Fruit fly (Drosophila melanogaster) whole organism, embryonic: ENCODE measurements around the gene CAHbeta.

Experiments
- CG1024 ChIP-seq: fragments of 200-800 bp; sonication (Bioruptor generic); IDR thresholded peaks from 2 replicates; pipeline ENCODE4 v1.3.6; 2022; ENCODE audit warnings: missing biosample characterization, missing genetic modification characterization
- CG10654 ChIP-seq: fragments of 200-800 bp; sonication (Bioruptor generic); optimal IDR thresholded peaks from 2 replicates; lab custom pipeline; 2016; ENCODE audit warnings: missing biosample characterization, missing genetic modification characterization
- CG12299 ChIP-seq: fragments of 200-800 bp; sonication (Bioruptor generic); optimal IDR thresholded peaks from 2 replicates; lab custom pipeline; 2018; ENCODE audit warnings: missing biosample characterization, mild to moderate bottlenecking, missing genetic modification characterization
- CG13287 ChIP-seq: fragments of 200-800 bp; sonication (Bioruptor generic); IDR thresholded peaks from 2 replicates; pipeline ENCODE4 v1.3.6; 2022; ENCODE audit warnings: missing biosample characterization, missing genetic modification characterization; ENCODE audit not compliant: partially characterized antibody
- CG16813 ChIP-seq: fragments of 200-800 bp; sonication (Bioruptor generic); IDR thresholded peaks from 3 replicates; pipeline ENCODE4 v1.3.6; 2022; ENCODE audit warnings: missing biosample characterization, missing genetic modification characterization; ENCODE audit not compliant: partially characterized antibody
- CG17186 ChIP-seq: fragments of 200-800 bp; sonication (Bioruptor generic); optimal IDR thresholded peaks from 3 replicates; lab custom pipeline; 2017; ENCODE audit warnings: missing biosample characterization, missing genetic modification reagents, missing genetic modification characterization
- CG1792 ChIP-seq: fragments of 200-800 bp; sonication (Bioruptor generic); optimal IDR thresholded peaks from 2 replicates; lab custom pipeline; 2016; ENCODE audit warnings: missing biosample characterization, missing genetic modification characterization
- CG18619 ChIP-seq: fragments of 200-800 bp; sonication (Bioruptor generic); optimal IDR thresholded peaks from 3 replicates; lab custom pipeline; 2017; ENCODE audit warnings: missing biosample characterization, mild to moderate bottlenecking, missing genetic modification characterization
- CG2875 ChIP-seq: fragments of 200-800 bp; sonication (Bioruptor generic); optimal IDR thresholded peaks from 2 replicates; lab custom pipeline; 2017; ENCODE audit warnings: missing biosample characterization, mild to moderate bottlenecking, missing genetic modification characterization, missing genetic modification reagents
- CG3163 ChIP-seq: fragments of 200-800 bp; sonication (Bioruptor generic); optimal IDR thresholded peaks from 3 replicates; lab custom pipeline; 2016; ENCODE audit warnings: missing biosample characterization, missing genetic modification characterization
- CG32772 ChIP-seq: fragments of 200-800 bp; sonication (Bioruptor generic); IDR thresholded peaks from 2 replicates; pipeline ENCODE4 v1.3.6; 2022; ENCODE audit warnings: missing biosample characterization, missing genetic modification characterization
- CG34422 ChIP-seq: fragments of 200-800 bp; sonication (Bioruptor generic); IDR thresholded peaks from 3 replicates; pipeline ENCODE4 v1.3.6; 2022; ENCODE audit warnings: missing biosample characterization, missing genetic modification characterization
- CG42726 ChIP-seq: fragments of 200-800 bp; sonication (Bioruptor generic); IDR thresholded peaks from 2 replicates; pipeline ENCODE4 v1.3.6; 2022; ENCODE audit warnings: missing biosample characterization, missing genetic modification characterization; ENCODE audit not compliant: partially characterized antibody
- CG7372 ChIP-seq: fragments of 200-800 bp; sonication (Bioruptor generic); IDR thresholded peaks from 2 replicates; pipeline ENCODE4 v1.3.6; 2022; ENCODE audit warnings: missing biosample characterization, missing genetic modification characterization
- CG7963 ChIP-seq: fragments of 200-800 bp; sonication (Bioruptor generic); IDR thresholded peaks from 3 replicates; pipeline ENCODE4 v1.3.6; 2022; ENCODE audit warnings: missing biosample characterization, missing genetic modification characterization; ENCODE audit not compliant: partially characterized antibody
- CG8765 ChIP-seq: fragments of 200-800 bp; sonication (Bioruptor generic); IDR thresholded peaks from 2 replicates; pipeline ENCODE4 v1.3.6; 2022; ENCODE audit warnings: missing biosample characterization, missing genetic modification characterization
- CG8944 ChIP-seq: fragments of 200-800 bp; sonication (Bioruptor generic); optimal IDR thresholded peaks from 3 replicates; lab custom pipeline; 2016; ENCODE audit warnings: missing biosample characterization, missing genetic modification characterization
- CG9817 ChIP-seq: fragments of 200-800 bp; sonication (Bioruptor generic); optimal IDR thresholded peaks from 2 replicates; lab custom pipeline; 2018; ENCODE audit warnings: missing biosample characterization, mild to moderate bottlenecking, missing genetic modification characterization, moderate library complexity
- CG9932 ChIP-seq: fragments of 200-800 bp; sonication (Bioruptor generic); IDR thresholded peaks from 2 replicates; pipeline ENCODE4 v1.3.6; 2022; ENCODE audit warnings: missing biosample characterization, missing genetic modification characterization
- CHES-1-like ChIP-seq: fragments of 200-800 bp; sonication (Bioruptor generic); optimal IDR thresholded peaks from 2 replicates; lab custom pipeline; 2016; ENCODE audit warnings: missing biosample characterization, missing genetic modification characterization
- CoRest ChIP-seq: fragments of 200-800 bp; sonication (Bioruptor generic); optimal IDR thresholded peaks from 3 replicates; lab custom pipeline; 2018; ENCODE audit warnings: missing biosample characterization, mild to moderate bottlenecking, missing genetic modification characterization, moderate library complexity
- Dad ChIP-seq: fragments of 200-800 bp; sonication (Bioruptor generic); optimal IDR thresholded peaks from 3 replicates; lab custom pipeline; 2016; ENCODE audit warnings: missing biosample characterization, missing genetic modification characterization
- Dip2 ChIP-seq: fragments of 200-800 bp; sonication (Bioruptor generic); IDR thresholded peaks from 2 replicates; pipeline ENCODE4 v1.3.6; 2022; ENCODE audit warnings: missing biosample characterization, missing genetic modification characterization
- Dp ChIP-seq: fragments of 200-800 bp; sonication (Bioruptor generic); optimal IDR thresholded peaks from 2 replicates; lab custom pipeline; 2018; ENCODE audit warnings: missing biosample characterization, mild to moderate bottlenecking, missing genetic modification characterization, moderate library complexity
- Fer1 ChIP-seq: fragments of 200-800 bp; sonication (Bioruptor generic); optimal IDR thresholded peaks from 2 replicates; lab custom pipeline; 2017; ENCODE audit warnings: missing biosample characterization, mild to moderate bottlenecking, missing genetic modification characterization
- Hr78 ChIP-seq, 2 experiments: fragments of 200-800 bp in 1 of 2; fragments of >200 bp in 1 of 2; sonication (Bioruptor generic) in 1 of 2; optimal IDR thresholded peaks; 2 replicates each; lab custom pipeline; 2017 to 2019; ENCODE audit warnings: missing biosample characterization in 2 of 2, missing genetic modification characterization in 2 of 2, mild to moderate bottlenecking in 1 of 2, moderate library complexity in 1 of 2
- Lim3 ChIP-seq: fragments of 200-800 bp; sonication (Bioruptor generic); IDR thresholded peaks from 2 replicates; pipeline ENCODE4 v1.3.6; 2022; ENCODE audit warnings: missing biosample characterization, missing genetic modification characterization
- Meics ChIP-seq: fragments of 200-800 bp; sonication (Bioruptor generic); optimal IDR thresholded peaks from 2 replicates; lab custom pipeline; 2017; ENCODE audit warnings: missing biosample characterization, mild to moderate bottlenecking, missing genetic modification characterization
- Myb ChIP-seq: fragments of 200-800 bp; sonication (Bioruptor generic); optimal IDR thresholded peaks from 2 replicates; lab custom pipeline; 2016; ENCODE audit warnings: missing biosample characterization, missing genetic modification characterization
- Neu2 ChIP-seq: fragments of 200-800 bp; sonication (Bioruptor generic); optimal IDR thresholded peaks from 3 replicates; lab custom pipeline; 2016; ENCODE audit warnings: missing biosample characterization, missing genetic modification characterization, borderline replicate concordance
- Rx ChIP-seq: fragments of 200-800 bp; sonication (Bioruptor generic); IDR thresholded peaks from 2 replicates; pipeline ENCODE4 v1.3.6; 2022; ENCODE audit warnings: missing biosample characterization, missing genetic modification characterization
- Ssrp ChIP-seq: fragments of 200-800 bp; sonication (Bioruptor generic); optimal IDR thresholded peaks from 2 replicates; lab custom pipeline; 2018; ENCODE audit warnings: missing biosample characterization, mild to moderate bottlenecking, missing genetic modification characterization, moderate library complexity
- ab ChIP-seq: fragments of 200-800 bp; sonication (Bioruptor generic); optimal IDR thresholded peaks from 2 replicates; lab custom pipeline; 2016; ENCODE audit warnings: missing biosample characterization, missing genetic modification characterization
- al ChIP-seq: fragments of 200-800 bp; sonication (Bioruptor generic); IDR thresholded peaks from 2 replicates; pipeline ENCODE4 v1.3.6; 2022; ENCODE audit warnings: missing biosample characterization, missing genetic modification characterization
- ase ChIP-seq: fragments of 200-800 bp; sonication (Bioruptor generic); IDR thresholded peaks from 3 replicates; pipeline ENCODE4 v1.3.6; 2022; ENCODE audit warnings: missing biosample characterization, missing genetic modification characterization
- chif ChIP-seq, 2 experiments: fragments of 200-800 bp; sonication (Bioruptor generic); optimal IDR thresholded peaks; 3 replicates each; lab custom pipeline; 2016; ENCODE audit warnings: missing biosample characterization in 2 of 2, missing genetic modification characterization in 2 of 2
- gcm2 ChIP-seq: fragments of 200-800 bp; sonication (Bioruptor generic); optimal IDR thresholded peaks from 2 replicates; lab custom pipeline; 2016; ENCODE audit warnings: missing biosample characterization, missing genetic modification characterization
- lbe ChIP-seq: fragments of 200-800 bp; sonication (Bioruptor generic); optimal IDR thresholded peaks from 2 replicates; lab custom pipeline; 2016; ENCODE audit warnings: missing biosample characterization, mild to moderate bottlenecking, missing genetic modification characterization
- mirr ChIP-seq: fragments of 200-800 bp; sonication (Bioruptor generic); optimal IDR thresholded peaks from 3 replicates; lab custom pipeline; 2018; ENCODE audit warnings: missing biosample characterization, mild to moderate bottlenecking, missing genetic modification characterization
- mld ChIP-seq: fragments of 200-800 bp; sonication (Bioruptor generic); IDR thresholded peaks from 3 replicates; pipeline ENCODE4 v1.3.6; 2022; ENCODE audit warnings: missing biosample characterization, missing genetic modification characterization; ENCODE audit not compliant: partially characterized antibody
- nerfin-2 ChIP-seq: fragments of 200-800 bp; sonication (Bioruptor generic); IDR thresholded peaks from 2 replicates; pipeline ENCODE4 v1.3.6; 2022; ENCODE audit warnings: missing biosample characterization, missing genetic modification characterization; ENCODE audit not compliant: partially characterized antibody
- odd ChIP-seq: fragments of 200-800 bp; sonication (Bioruptor generic); optimal IDR thresholded peaks from 2 replicates; lab custom pipeline; 2017; ENCODE audit warnings: missing biosample characterization, mild to moderate bottlenecking, missing genetic modification characterization
- pfk ChIP-seq: fragments of 200-800 bp; sonication (Bioruptor generic); optimal IDR thresholded peaks from 2 replicates; lab custom pipeline; 2018; ENCODE audit warnings: missing biosample characterization, mild to moderate bottlenecking, missing genetic modification characterization, moderate library complexity
- run ChIP-seq: fragments of 200-800 bp; sonication (Bioruptor generic); optimal IDR thresholded peaks from 3 replicates; lab custom pipeline; 2018; ENCODE audit warnings: missing biosample characterization, mild to moderate bottlenecking, missing genetic modification characterization
- slbo ChIP-seq: fragments of 200-800 bp; sonication (Bioruptor generic); IDR thresholded peaks from 2 replicates; pipeline ENCODE4 v1.3.6; 2022; ENCODE audit warnings: missing biosample characterization, missing genetic modification characterization
- slp2 ChIP-seq: fragments of 200-800 bp; sonication (Bioruptor generic); optimal IDR thresholded peaks from 2 replicates; lab custom pipeline; 2016; ENCODE audit warnings: missing biosample characterization, missing genetic modification characterization
- ssp ChIP-seq: fragments of 200-800 bp; sonication (Bioruptor generic); IDR thresholded peaks from 2 replicates; pipeline ENCODE4 v1.3.6; 2022; ENCODE audit warnings: missing biosample characterization, missing genetic modification characterization
- tio ChIP-seq: fragments of 200-800 bp; sonication (Bioruptor generic); optimal IDR thresholded peaks from 2 replicates; lab custom pipeline; 2017; ENCODE audit warnings: missing biosample characterization, missing genetic modification characterization, inconsistent platforms
- vnd ChIP-seq: fragments of 200-800 bp; sonication (Bioruptor generic); IDR thresholded peaks from 3 replicates; pipeline ENCODE4 v1.3.6; 2022; ENCODE audit warnings: missing biosample characterization, missing genetic modification characterization; ENCODE audit not compliant: partially characterized antibody
- vvl ChIP-seq: fragments of 200-800 bp; sonication (Bioruptor generic); IDR thresholded peaks from 2 replicates; pipeline ENCODE4 v1.3.6; 2022; ENCODE audit warnings: missing biosample characterization, missing genetic modification characterization

The CAHbeta gene

dm6 chr3R:8944866-8945265 lies 35.8 kb upstream of the CAHbeta start, which contains the start of gene CG11964 (continued):
- no peak for TF ChIP-seq mirr
- TF ChIP-seq mld (GFP tag; lab: Robert Waterston, UW), result peak; percentile 97
- peak; percentile 4 for TF ChIP-seq CG18619 (GFP tag; lab: Kevin White, UChicago)
- TF ChIP-seq Hr78 (GFP tag; optimal IDR thresholded peaks at IDR 0.05; lab: Kevin White, UChicago), result no peak
- TF ChIP-seq CG8765 (GFP tag; lab: Robert Waterston, UW), result 0 out of 2 replicates have a peak, but pooled peaks have one; percentile 7
- TF ChIP-seq CG7963 (GFP tag; lab: Robert Waterston, UW), result peak; percentile 99
- no peak for TF ChIP-seq Ssrp (tag; lab: Kevin White, UChicago)
- TF ChIP-seq CG9932 (GFP tag; lab: Robert Waterston, UW), result peak; percentile 91
- TF ChIP-seq CG17186 (GFP tag; lab: Kevin White, UChicago), result peak; percentile 63
- TF ChIP-seq CG7372 (GFP tag; lab: Robert Waterston, UW), result no peak
- peak; percentile 73 for TF ChIP-seq Dp (GFP tag; lab: Kevin White, UChicago)
- TF ChIP-seq CoRest (tag; lab: Kevin White, UChicago), result peak; percentile 68
- no peak for TF ChIP-seq al (GFP tag; lab: Robert Waterston, UW)
- TF ChIP-seq ssp (GFP tag; lab: Robert Waterston, UW), result peak; percentile 52; the same call in 1 of the 2 replicates
- TF ChIP-seq odd (GFP tag; lab: Kevin White, UChicago), result no peak
- TF ChIP-seq slbo (GFP tag; lab: Robert Waterston, UW), result peak; percentile 84
- TF ChIP-seq CG3163 (GFP tag; lab: Kevin White, UChicago), result peak; percentile 31
- peak; percentile 11 for TF ChIP-seq CG1792 (GFP tag; lab: Kevin White, UChicago)
- TF ChIP-seq Fer1, result peak; percentile 48
- TF ChIP-seq Dad, result peak; percentile 65
- TF ChIP-seq CG13287 (GFP tag; lab: Robert Waterston, UW), result peak; percentile 100
- no peak for TF ChIP-seq tio (GFP tag; lab: Kevin White, UChicago)
- TF ChIP-seq run (tag; lab: Kevin White, UChicago), result no peak
- TF ChIP-seq CHES-1-like (GFP tag; lab: Kevin White, UChicago), result peak; percentile 74
- peak; percentile 38 for TF ChIP-seq CG10654 (GFP tag; lab: Kevin White, UChicago)
- peak; percentile 29; the same call in 1 of the 2 replicates for TF ChIP-seq CG32772 (GFP tag; lab: Robert Waterston, UW)
- TF ChIP-seq gcm2 (GFP tag; lab: Kevin White, UChicago), result no peak
- no peak for TF ChIP-seq CG1024 (GFP tag; lab: Robert Waterston, UW)
- TF ChIP-seq ab, result no peak
- TF ChIP-seq Neu2 (GFP tag; lab: Kevin White, UChicago), result peak; percentile 32
- TF ChIP-seq chif (GFP tag; optimal IDR thresholded peaks at IDR 0.05; lab: Kevin White, UChicago), result peak; percentile 44 to 55
- TF ChIP-seq Meics (GFP tag; lab: Kevin White, UChicago), result peak; percentile 46
- peak; percentile 75 for TF ChIP-seq CG34422 (GFP tag; lab: Robert Waterston, UW)
- TF ChIP-seq CG12299 (tag; lab: Kevin White, UChicago), result no peak
- TF ChIP-seq CG8944, result peak; percentile 20
- TF ChIP-seq Myb (GFP tag; lab: Kevin White, UChicago), result peak; percentile 71
- peak; percentile 99 for TF ChIP-seq vnd (GFP tag; lab: Robert Waterston, UW)
- TF ChIP-seq CG42726 (GFP tag; lab: Robert Waterston, UW), result peak; percentile 100
- no peak for TF ChIP-seq CG2875
- no peak for TF ChIP-seq pfk
- no peak for TF ChIP-seq lbe
- TF ChIP-seq slp2, result peak; percentile 2
- peak; percentile 46 for TF ChIP-seq CG9817
- no peak for TF ChIP-seq ase (GFP tag; lab: Robert Waterston, UW)
- no peak for TF ChIP-seq Lim3 (GFP tag; lab: Robert Waterston, UW)
- 0 out of 2 replicates have a peak, but pooled peaks have one; percentile 13 for TF ChIP-seq Rx (GFP tag; lab: Robert Waterston, UW)
- TF ChIP-seq vvl (GFP tag; lab: Robert Waterston, UW), result peak; percentile 76
- TF ChIP-seq nerfin-2 (GFP tag; lab: Robert Waterston, UW), result peak; percentile 98
- TF ChIP-seq Dip2 (GFP tag; lab: Robert Waterston, UW), result no peak
- TF ChIP-seq CG16813, result peak; percentile 100
